Fruit fly (Drosophila melanogaster): Measurements from ENCODE around the gene Ubx.

The Ubx gene

dm6 chr3R:16702810-16703209, 31.4 kb downstream of the Ubx start (continued):
- no peak for TF ChIP-seq sim (GFP tag; IDR thresholded peaks at IDR 0.05)
- peak; percentile 53; the same call in 1 of the 3 replicates for TF ChIP-seq CG6791 (GFP tag; IDR thresholded peaks at IDR 0.05; ENCODE audit: partially characterized antibody)
- TF ChIP-seq Drgx (GFP tag; IDR thresholded peaks at IDR 0.05): no peak
- no peak for TF ChIP-seq eyg (GFP tag; optimal IDR thresholded peaks at IDR 0.05)
- TF ChIP-seq kay (GFP tag; optimal IDR thresholded peaks at IDR 0.05): no peak
- no peak for TF ChIP-seq CG6175 (GFP tag; IDR thresholded peaks at IDR 0.05)
- TF ChIP-seq onecut (GFP tag; IDR thresholded peaks at IDR 0.05): 0 out of 2 replicates have a peak, but pooled peaks have one; percentile 10

- TF ChIP-seq CG9609 (GFP tag; optimal IDR thresholded peaks at IDR 0.05): no peak
- TF ChIP-seq corto (GFP tag; optimal IDR thresholded peaks at IDR 0.05): no peak
- peak; percentile 89 for TF ChIP-seq zen (tag; optimal IDR thresholded peaks at IDR 0.05)
- no peak for TF ChIP-seq CG3163 (GFP tag; optimal IDR thresholded peaks at IDR 0.05)
- TF ChIP-seq MBD-R2 (GFP tag; IDR thresholded peaks at IDR 0.05): no peak
- peak; percentile 94 for TF ChIP-seq cad (GFP tag; optimal IDR thresholded peaks at IDR 0.05)
- TF ChIP-seq tll (GFP tag; optimal IDR thresholded peaks at IDR 0.05): peak in 1 of 2 experiments; percentile 94
- TF ChIP-seq sim (GFP tag; IDR thresholded peaks at IDR 0.05): 0 out of 2 replicates have a peak, but pooled peaks have one; percentile 18
- peak; percentile 2 for TF ChIP-seq Ets65A (GFP tag)
- TF ChIP-seq CG31224 (GFP tag; IDR thresholded peaks at IDR 0.05): no peak
- TF ChIP-seq Dek (tag; optimal IDR thresholded peaks at IDR 0.05): no peak
- peak; percentile 29 for TF ChIP-seq twi (tag; optimal IDR thresholded peaks at IDR 0.05)
- TF ChIP-seq CG15479 (GFP tag; optimal IDR thresholded peaks at IDR 0.05): peak; percentile 72
- no peak for TF ChIP-seq CG17568 (GFP tag; optimal IDR thresholded peaks at IDR 0.05)
- peak; percentile 73 for TF ChIP-seq CG7271 (tag; optimal IDR thresholded peaks at IDR 0.05)
- TF ChIP-seq Fer1 (GFP tag; optimal IDR thresholded peaks at IDR 0.05): no peak
- peak; percentile 84 for TF ChIP-seq Neu2 (GFP tag; optimal IDR thresholded peaks at IDR 0.05; ENCODE audit: borderline replicate concordance)
Measured at dm6 chr3R:16700915-16701314, 33.3 kb downstream of the Ubx start.

- no peak for TF ChIP-seq tll (GFP tag; optimal IDR thresholded peaks at IDR 0.05)
- TF ChIP-seq Xbp1 (GFP tag; optimal IDR thresholded peaks at IDR 0.05): no peak
- no peak for TF ChIP-seq br (optimal IDR thresholded peaks at IDR 0.05)
- peak; percentile 86 for TF ChIP-seq phol (tag; optimal IDR thresholded peaks at IDR 0.05)
- TF ChIP-seq Nf-YB (GFP tag; optimal IDR thresholded peaks at IDR 0.05): peak; percentile 55
- no peak for TF ChIP-seq scrt (GFP tag; optimal IDR thresholded peaks at IDR 0.05)
- no peak for TF ChIP-seq CG10267 (tag; optimal IDR thresholded peaks at IDR 0.05)
- TF ChIP-seq kni (GFP tag; optimal IDR thresholded peaks at IDR 0.05): peak; percentile 16
- no peak for TF ChIP-seq Lim3 (GFP tag; IDR thresholded peaks at IDR 0.05)
- peak; percentile 62 for TF ChIP-seq Nf-YC (tag; optimal IDR thresholded peaks at IDR 0.05)
- peak; percentile 86; the same call in 1 of the 2 replicates for TF ChIP-seq seq (GFP tag; IDR thresholded peaks at IDR 0.05)
- no peak for TF ChIP-seq CHES-1-like (GFP tag; optimal IDR thresholded peaks at IDR 0.05)
Measured at dm6 chr3R:16682901-16683300, 51.3 kb downstream of the Ubx start.

- TF ChIP-seq zen (tag; optimal IDR thresholded peaks at IDR 0.05): peak; percentile 55
- peak; percentile 80 for TF ChIP-seq Nf-YC (tag; optimal IDR thresholded peaks at IDR 0.05)
- TF ChIP-seq vnd (GFP tag; IDR thresholded peaks at IDR 0.05; ENCODE audit: partially characterized antibody): no peak
- TF ChIP-seq kni (GFP tag; optimal IDR thresholded peaks at IDR 0.05): peak; percentile 51
- TF ChIP-seq abd-A (tag; optimal IDR thresholded peaks at IDR 0.05): peak; percentile 69
- no peak for TF ChIP-seq Myb (GFP tag; optimal IDR thresholded peaks at IDR 0.05)
- TF ChIP-seq tgo (GFP tag; IDR thresholded peaks at IDR 0.05): no peak
- peak; percentile 86; the same call in 2 of the 4 replicates for TF ChIP-seq chinmo (GFP tag; IDR thresholded peaks at IDR 0.05; ENCODE audit: partially characterized antibody)
- TF ChIP-seq Nf-YB (GFP tag; optimal IDR thresholded peaks at IDR 0.05): peak; percentile 87
Measured at dm6 chr3R:16677934-16678333, 56.3 kb downstream of the Ubx start.

Data from whole organism, embryonic.